Fruit fly (Drosophila melanogaster): ENCODE measurements around the gene CG10477.

- TF ChIP-seq net (GFP tag; optimal IDR thresholded peaks at IDR 0.05) (no peak), OdsH (GFP tag; optimal IDR thresholded peaks at IDR 0.05) (no peak), CG1621 (tag; optimal IDR thresholded peaks at IDR 0.05) (no peak), salr (GFP tag; optimal IDR thresholded peaks at IDR 0.05) (no peak), Ets21C (GFP tag; optimal IDR thresholded peaks at IDR 0.05) (no peak), Eip75B (GFP tag; optimal IDR thresholded peaks at IDR 0.05) (no peak), lz (GFP tag; optimal IDR thresholded peaks at IDR 0.05) (no peak), CG6792 (GFP tag; optimal IDR thresholded peaks at IDR 0.05) (no peak)
Measured at dm6 chr3L:6054803-6055202, 20.4 kb upstream of the CG10477 start, which contains the start of gene tant.
